Fruit fly (Drosophila melanogaster) whole organism: ENCODE measurements around the gene kz.

Experiments used
- CG8478 ChIP-seq: fragments of >200 bp; optimal IDR thresholded peaks from 2 replicates; lab custom pipeline; 2018; ENCODE audit warnings: inconsistent platforms
- Dll ChIP-seq: fragments of >200 bp; optimal IDR thresholded peaks from 2 replicates; lab custom pipeline; 2017
- EcR ChIP-seq, 2 experiments: fragments of >200 bp; optimal IDR thresholded peaks; 2 replicates each; lab custom pipeline; 2017; ENCODE audit warnings: missing biosample characterization in 2 of 2, missing genetic modification characterization in 2 of 2, missing genetic modification reagents in 2 of 2
- pan ChIP-seq: fragments of >200 bp; optimal IDR thresholded peaks from 2 replicates; lab custom pipeline; 2017
- psq ChIP-seq: fragments of >200 bp; optimal IDR thresholded peaks from 2 replicates; lab custom pipeline; 2017
- usp ChIP-seq: fragments of >200 bp; optimal IDR thresholded peaks from 2 replicates; lab custom pipeline; 2017; ENCODE audit warnings: missing biosample characterization, missing genetic modification characterization, mixed read lengths

kz gene

dm6 chrX:2269822-2270556, 28.2 kb upstream of the kz start:
- TF ChIP-seq Dll (lab: Kevin White, UChicago) (no peak), EcR (GFP tag; optimal IDR thresholded peaks at IDR 0.05; lab: Kevin White, UChicago) (no peak), pan (lab: Kevin White, UChicago) (no peak), usp (GFP tag; lab: Kevin White, UChicago) (no peak), psq (lab: Kevin White, UChicago) (no peak), CG8478 (lab: Kevin White, UChicago) (no peak)

- TF ChIP-seq psq (lab: Kevin White, UChicago) (no peak), CG8478 (lab: Kevin White, UChicago) (no peak), usp (GFP tag; lab: Kevin White, UChicago) (no peak)
Observed at dm6 chrX:2262511-2262910, 20.7 kb upstream of the kz start, which contains the start of the genes temp and CG3071. temp (minus strand) TSS chrX:2262515. CG3071 (plus strand) TSS chrX:2262837.

dm6 chrX:2259763-2260162, 17.9 kb upstream of the kz start, which contains the start of gene CG3078:
CG3078 (minus strand) TSS chrX:2259863.
- TF ChIP-seq Dll (lab: Kevin White, UChicago) = no peak
- no peak for TF ChIP-seq psq (lab: Kevin White, UChicago)
- TF ChIP-seq EcR (GFP tag; optimal IDR thresholded peaks at IDR 0.05; lab: Kevin White, UChicago) = no peak
- TF ChIP-seq pan (lab: Kevin White, UChicago) = no peak
- no peak for TF ChIP-seq usp (GFP tag; lab: Kevin White, UChicago)
- no peak for TF ChIP-seq CG8478 (lab: Kevin White, UChicago)

dm6 chrX:2258602-2259233, 16.9 kb upstream of the kz start:
- no peak for TF ChIP-seq usp (GFP tag; lab: Kevin White, UChicago)
- TF ChIP-seq CG8478 (lab: Kevin White, UChicago) = no peak
- no peak for TF ChIP-seq psq (lab: Kevin White, UChicago)
- no peak for TF ChIP-seq EcR (GFP tag; optimal IDR thresholded peaks at IDR 0.05; lab: Kevin White, UChicago)
- no peak for TF ChIP-seq pan (lab: Kevin White, UChicago)
- no peak for TF ChIP-seq Dll (lab: Kevin White, UChicago)

- TF ChIP-seq usp (GFP tag; lab: Kevin White, UChicago) = no peak
- no peak for TF ChIP-seq Dll (lab: Kevin White, UChicago)
- no peak for TF ChIP-seq EcR (GFP tag; optimal IDR thresholded peaks at IDR 0.05; lab: Kevin White, UChicago)
- TF ChIP-seq psq (lab: Kevin White, UChicago) = no peak
Observed at dm6 chrX:2255035-2255434, 13.2 kb upstream of the kz start.

dm6 chrX:2254020-2254626, 12.3 kb upstream of the kz start, which contains the start of gene CG3091:
CG3091 (minus strand) TSS chrX:2254197.
- no peak for TF ChIP-seq Dll (lab: Kevin White, UChicago)
- TF ChIP-seq CG8478 (lab: Kevin White, UChicago) = no peak
- no peak for TF ChIP-seq pan (lab: Kevin White, UChicago)
- TF ChIP-seq EcR (GFP tag; optimal IDR thresholded peaks at IDR 0.05; lab: Kevin White, UChicago) = no peak
- TF ChIP-seq psq (lab: Kevin White, UChicago) = no peak
- no peak for TF ChIP-seq usp (GFP tag; lab: Kevin White, UChicago)

- no peak for TF ChIP-seq usp (GFP tag; lab: Kevin White, UChicago)
- no peak for TF ChIP-seq psq (lab: Kevin White, UChicago)
- TF ChIP-seq pan (lab: Kevin White, UChicago) = no peak
- TF ChIP-seq Dll (lab: Kevin White, UChicago) = no peak
- no peak for TF ChIP-seq EcR (GFP tag; optimal IDR thresholded peaks at IDR 0.05; lab: Kevin White, UChicago)
- no peak for TF ChIP-seq CG8478 (lab: Kevin White, UChicago)
Observed at dm6 chrX:2251688-2252087, 9.9 kb upstream of the kz start, which contains the start of gene CG3191. CG3191 (minus strand) TSS chrX:2251993.

- no peak for TF ChIP-seq EcR (GFP tag; optimal IDR thresholded peaks at IDR 0.05; lab: Kevin White, UChicago)
Observed at dm6 chrX:2249763-2250162, 7.9 kb upstream of the kz start, which contains the start of gene crn. crn (minus strand) TSS chrX:2249983.

dm6 chrX:2245931-2246330, 4.1 kb upstream of the kz start, which contains the start of gene Or2a:
Or2a (plus strand) TSS chrX:2246231.
- TF ChIP-seq EcR (GFP tag; optimal IDR thresholded peaks at IDR 0.05; lab: Kevin White, UChicago) (no peak), psq (lab: Kevin White, UChicago) (no peak), CG8478 (lab: Kevin White, UChicago) (no peak), usp (GFP tag; lab: Kevin White, UChicago) (no peak), Dll (lab: Kevin White, UChicago) (no peak), pan (lab: Kevin White, UChicago) (no peak)

- TF ChIP-seq CG8478 (lab: Kevin White, UChicago) = no peak
- no peak for TF ChIP-seq psq (lab: Kevin White, UChicago)
- TF ChIP-seq EcR (GFP tag; optimal IDR thresholded peaks at IDR 0.05; lab: Kevin White, UChicago) = no peak
- no peak for TF ChIP-seq Dll (lab: Kevin White, UChicago)
Observed at dm6 chrX:2244753-2245152, 2.9 kb upstream of the kz start.

dm6 chrX:2242897-2243296, 1.1 kb upstream of the kz start:
- no peak for TF ChIP-seq pan (lab: Kevin White, UChicago)
- no peak for TF ChIP-seq psq (lab: Kevin White, UChicago)
- TF ChIP-seq EcR (GFP tag; optimal IDR thresholded peaks at IDR 0.05; lab: Kevin White, UChicago) = no peak
- TF ChIP-seq usp (GFP tag; lab: Kevin White, UChicago) = no peak
- no peak for TF ChIP-seq Dll (lab: Kevin White, UChicago)
- TF ChIP-seq CG8478 (lab: Kevin White, UChicago) = no peak
